Worm (Caenorhabditis elegans): Measurements from ENCODE around the gene gsy-1.

The gsy-1 gene

ce11 chrII:12901025-12901424, 23.1 kb upstream of the gsy-1 start, which contains the start of gene clec-65:
Gene clec-65, plus strand, starts transcription at chrII:12901325.
- TF ChIP-seq nhr-237 (tag; optimal IDR thresholded peaks at IDR 0.05), result no peak

ce11 chrII:12897942-12898341, 20.0 kb upstream of the gsy-1 start, which contains the start of gene clec-64:
Gene clec-64, plus strand, starts transcription at chrII:12898242.
- no peak for TF ChIP-seq tlp-1 (tag; optimal IDR thresholded peaks at IDR 0.05)
- TF ChIP-seq pqm-1 (tag; optimal IDR thresholded peaks at IDR 0.05), result no peak
- TF ChIP-seq snu-23 (GFP tag; optimal IDR thresholded peaks at IDR 0.05), result no peak
- no peak for TF ChIP-seq ceh-82 (tag; optimal IDR thresholded peaks at IDR 0.05)
- TF ChIP-seq ceh-88 (GFP tag; IDR thresholded peaks at IDR 0.05), result no peak
- TF ChIP-seq aly-2 (tag; optimal IDR thresholded peaks at IDR 0.05), result no peak
- no peak for TF ChIP-seq sptf-1 (tag; optimal IDR thresholded peaks at IDR 0.05)
- TF ChIP-seq sox-4 (tag; optimal IDR thresholded peaks at IDR 0.05), result no peak
- TF ChIP-seq elt-2 (tag; optimal IDR thresholded peaks at IDR 0.05), result no peak
- no peak for TF ChIP-seq nhr-19 (GFP tag; conservative IDR thresholded peaks at IDR 0.05)
- no peak for TF ChIP-seq dsc-1 (tag; optimal IDR thresholded peaks at IDR 0.05)
- no peak for TF ChIP-seq pag-3 (tag; optimal IDR thresholded peaks at IDR 0.05; ENCODE audit: borderline replicate concordance, insufficient read depth)
- no peak for TF ChIP-seq ama-1 (optimal IDR thresholded peaks at IDR 0.05)
- TF ChIP-seq jun-1 (tag; optimal IDR thresholded peaks at IDR 0.05), result no peak
- TF ChIP-seq lsy-2 (tag; optimal IDR thresholded peaks at IDR 0.05), result no peak
- TF ChIP-seq mep-1 (tag; optimal IDR thresholded peaks at IDR 0.05), result no peak
- no peak for TF ChIP-seq nhr-12 (tag; optimal IDR thresholded peaks at IDR 0.05)
- no peak for TF ChIP-seq C16A3.4 (tag; optimal IDR thresholded peaks at IDR 0.05)
- no peak for TF ChIP-seq ztf-4 (tag; optimal IDR thresholded peaks at IDR 0.05)
- no peak for TF ChIP-seq xbp-1 (tag; optimal IDR thresholded peaks at IDR 0.05)

ce11 chrII:12897361-12897760, 19.4 kb upstream of the gsy-1 start:
- TF ChIP-seq efl-1 (optimal IDR thresholded peaks at IDR 0.05) (no peak), efl-1 (GFP tag; optimal IDR thresholded peaks at IDR 0.05 in 1 of 2) (peak in 1 of 2 experiments; percentile 69), nhr-11 (tag; optimal IDR thresholded peaks at IDR 0.05) (no peak)

- no peak for TF ChIP-seq C34B4.2 (tag; optimal IDR thresholded peaks at IDR 0.05)
- no peak for TF ChIP-seq rnt-1 (tag; optimal IDR thresholded peaks at IDR 0.05)
- no peak for TF ChIP-seq grh-1 (GFP tag; IDR thresholded peaks at IDR 0.05)
- no peak for TF ChIP-seq ztf-11 (tag; optimal IDR thresholded peaks at IDR 0.05)
Observed at ce11 chrII:12896666-12897065, 18.7 kb upstream of the gsy-1 start.

- TF ChIP-seq tbx-2 (tag; optimal IDR thresholded peaks at IDR 0.05) (no peak), tlp-1 (tag; optimal IDR thresholded peaks at IDR 0.05) (peak; percentile 55), pqm-1 (tag; optimal IDR thresholded peaks at IDR 0.05) (peak; percentile 35), elt-2 (tag; optimal IDR thresholded peaks at IDR 0.05) (peak; percentile 81), lin-15B (tag; optimal IDR thresholded peaks at IDR 0.05) (no peak), pax-3 (tag; optimal IDR thresholded peaks at IDR 0.05) (peak; percentile 21)
Observed at ce11 chrII:12895078-12895670, 17.3 kb upstream of the gsy-1 start, which contains the start of the genes clec-62 and clec-63. Gene clec-62, minus strand, starts transcription at chrII:12895128. Gene clec-63, plus strand, starts transcription at chrII:12895638.

- TF ChIP-seq elt-2 (tag; optimal IDR thresholded peaks at IDR 0.05), result peak; percentile 14
- TF ChIP-seq ceh-8 (GFP tag; optimal IDR thresholded peaks at IDR 0.05), result no peak
Observed at ce11 chrII:12892407-12892806, 14.5 kb upstream of the gsy-1 start.

- no peak for TF ChIP-seq nhr-85 (tag)
- no peak for TF ChIP-seq ceh-88 (GFP tag; IDR thresholded peaks at IDR 0.05)
- no peak for TF ChIP-seq lin-35 (GFP tag; optimal IDR thresholded peaks at IDR 0.05)
- TF ChIP-seq nhr-77 (tag; optimal IDR thresholded peaks at IDR 0.05), result no peak
- TF ChIP-seq fkh-8 (tag; optimal IDR thresholded peaks at IDR 0.05), result no peak
- no peak for TF ChIP-seq efl-3 (GFP tag; optimal IDR thresholded peaks at IDR 0.05)
- no peak for TF ChIP-seq skn-1 (tag; optimal IDR thresholded peaks at IDR 0.05)
Observed at ce11 chrII:12888471-12888870, 10.6 kb upstream of the gsy-1 start, which contains the start of gene F35C5.3. Gene F35C5.3, plus strand, starts transcription at chrII:12888771.
